Worm (Caenorhabditis elegans) whole organism, young adult: ENCODE data around the gene dhhc-14.
A peak's percentile ranks its signal among the peaks of the same experiment; 100 is the strongest.

ENCODE experiments used
- C06A6.2 ChIP-seq: fragments of 200-800 bp; sonication (Bioruptor generic); conservative IDR thresholded peaks from 2 replicates; pipeline ENCODE4 v1.3.6; 2022; ENCODE audit warnings: missing genetic modification characterization, missing compliant biosample characterization
- F10E7.11 ChIP-seq: sonication (generic microtip); optimal IDR thresholded peaks from 2 replicates; lab custom pipeline; 2017; ENCODE audit warnings: mild to moderate bottlenecking, missing genetic modification characterization, moderate library complexity, missing compliant biosample characterization
- K11D2.4 ChIP-seq: fragments of 200-800 bp; sonication (Bioruptor generic); IDR thresholded peaks from 2 replicates; pipeline ENCODE4 v1.3.6; 2022; ENCODE audit warnings: missing genetic modification reagents, missing genetic modification characterization, missing compliant biosample characterization
- K12H6.12 ChIP-seq: fragments of 200-800 bp; sonication (Bioruptor generic); optimal IDR thresholded peaks from 2 replicates; lab custom pipeline; 2018; ENCODE audit warnings: mild to moderate bottlenecking, missing genetic modification characterization, missing compliant biosample characterization
- T07F8.4 ChIP-seq: sonication (generic microtip); optimal IDR thresholded peaks from 2 replicates; lab custom pipeline; 2016; ENCODE audit warnings: mild to moderate bottlenecking, missing genetic modification characterization, moderate library complexity, missing compliant biosample characterization
- Y95B8A.8 ChIP-seq: fragments of 200-800 bp; sonication (Bioruptor generic); IDR thresholded peaks from 2 replicates; pipeline ENCODE4 v1.3.6; 2022; ENCODE audit warnings: missing genetic modification reagents, missing genetic modification characterization, missing compliant biosample characterization
- ZK185.1 ChIP-seq: sonication (generic microtip); optimal IDR thresholded peaks from 2 replicates; lab custom pipeline; 2016; ENCODE audit warnings: mild to moderate bottlenecking, missing genetic modification characterization, missing compliant biosample characterization; ENCODE audit not compliant: poor library complexity, severe bottlenecking
- atf-7 ChIP-seq: sonication (generic microtip); optimal IDR thresholded peaks from 2 replicates; lab custom pipeline; 2017; ENCODE audit warnings: mild to moderate bottlenecking, missing genetic modification characterization, missing compliant biosample characterization
- attf-3 ChIP-seq: fragments of 200-800 bp; sonication (Bioruptor generic); conservative IDR thresholded peaks from 2 replicates; pipeline ENCODE4 v1.3.6; 2022; ENCODE audit warnings: missing genetic modification reagents, missing genetic modification characterization, missing compliant biosample characterization
- bed-2 ChIP-seq: fragments of 200-800 bp; sonication (Bioruptor generic); IDR thresholded peaks from 2 replicates; pipeline ENCODE4 v1.3.6; 2022; ENCODE audit warnings: missing genetic modification reagents, missing genetic modification characterization, missing compliant biosample characterization
- ccch-3 ChIP-seq: fragments of 200-800 bp; sonication (Bioruptor generic); optimal IDR thresholded peaks from 2 replicates; lab custom pipeline; 2018; ENCODE audit warnings: mild to moderate bottlenecking, missing genetic modification characterization, missing compliant biosample characterization
- ceh-27 ChIP-seq: fragments of 200-800 bp; sonication (Bioruptor generic); optimal IDR thresholded peaks from 2 replicates; lab custom pipeline; 2018; ENCODE audit warnings: mild to moderate bottlenecking, missing genetic modification characterization, moderate library complexity, missing compliant biosample characterization
- ceh-79 ChIP-seq: sonication (generic microtip); optimal IDR thresholded peaks from 2 replicates; lab custom pipeline; 2017; ENCODE audit warnings: mild to moderate bottlenecking, missing genetic modification characterization, missing compliant biosample characterization
- efl-1 ChIP-seq: fragments of 150-350 bp; optimal IDR thresholded peaks from 2 replicates; lab custom pipeline; 2014; ENCODE audit warnings: missing biosample characterization, missing genetic modification reagents, missing genetic modification characterization
- ets-4 ChIP-seq: fragments of 200-800 bp; sonication (Bioruptor generic); optimal IDR thresholded peaks from 2 replicates; lab custom pipeline; 2018; ENCODE audit warnings: mild to moderate bottlenecking, missing genetic modification characterization, missing compliant biosample characterization
- him-1 ChIP-seq: sonication (generic microtip); optimal IDR thresholded peaks from 2 replicates; lab custom pipeline; 2016; ENCODE audit warnings: missing genotype, missing genetic modification reagents, missing genetic modification characterization, missing compliant biosample characterization
- hlh-12 ChIP-seq: sonication (generic microtip); optimal IDR thresholded peaks from 2 replicates; lab custom pipeline; 2016; ENCODE audit warnings: missing genetic modification characterization, missing compliant biosample characterization
- hlh-26 ChIP-seq: fragments of 200-800 bp; sonication (Bioruptor generic); conservative IDR thresholded peaks from 2 replicates; pipeline ENCODE4 v1.3.6; 2022; ENCODE audit warnings: missing genetic modification reagents, missing genetic modification characterization, missing compliant biosample characterization
- hmg-1.2 ChIP-seq: fragments of 200-800 bp; sonication (Bioruptor generic); IDR thresholded peaks from 2 replicates; pipeline ENCODE4 v1.3.6; 2022; ENCODE audit warnings: missing genetic modification reagents, missing genetic modification characterization, missing compliant biosample characterization
- let-607 ChIP-seq, 2 experiments: fragments of 200-800 bp in 1 of 2; sonication (Bioruptor generic) in 1 of 2; sonication (generic microtip) in 1 of 2; optimal IDR thresholded peaks; 2 replicates each; lab custom pipeline; 2016 to 2018; ENCODE audit warnings: mild to moderate bottlenecking in 2 of 2, missing compliant biosample characterization in 2 of 2, missing genetic modification characterization in 2 of 2, moderate library complexity in 2 of 2, missing genotype in 1 of 2
- lin-40 ChIP-seq: sonication (generic microtip); optimal IDR thresholded peaks from 2 replicates; lab custom pipeline; 2016; ENCODE audit warnings: missing genetic modification characterization, mild to moderate bottlenecking, missing compliant biosample characterization, missing genotype, missing genetic modification reagents
- lir-1 ChIP-seq: fragments of 200-800 bp; sonication (Bioruptor generic); conservative IDR thresholded peaks from 2 replicates; pipeline ENCODE4 v1.3.6; 2022; ENCODE audit warnings: missing genetic modification reagents, missing genetic modification characterization, missing compliant biosample characterization
- lsl-1 ChIP-seq: fragments of 200-800 bp; sonication (Bioruptor generic); optimal IDR thresholded peaks from 2 replicates; lab custom pipeline; 2018; ENCODE audit warnings: mild to moderate bottlenecking, missing genetic modification characterization, moderate library complexity, missing compliant biosample characterization
- lsy-27 ChIP-seq: sonication (generic microtip); optimal IDR thresholded peaks from 2 replicates; lab custom pipeline; 2017; ENCODE audit warnings: missing genetic modification characterization, mild to moderate bottlenecking, missing compliant biosample characterization, antibody characterized with exemption, missing genotype, borderline replicate concordance; ENCODE audit not compliant: insufficient read depth
- madf-8 ChIP-seq: fragments of 200-800 bp; sonication (Bioruptor generic); conservative IDR thresholded peaks from 2 replicates; pipeline ENCODE4 v1.3.6; 2022; ENCODE audit warnings: missing genetic modification reagents, missing genetic modification characterization, missing compliant biosample characterization
- nfyb-1 ChIP-seq: fragments of 200-800 bp; sonication (Bioruptor generic); IDR thresholded peaks from 2 replicates; pipeline ENCODE4 v1.3.6; 2022; ENCODE audit warnings: missing genetic modification reagents, missing genetic modification characterization, missing compliant biosample characterization
- nhr-179 ChIP-seq: sonication (generic microtip); optimal IDR thresholded peaks from 2 replicates; lab custom pipeline; 2016; ENCODE audit warnings: mild to moderate bottlenecking, missing genetic modification characterization, missing compliant biosample characterization
- nhr-80 ChIP-seq: sonication (generic microtip); optimal IDR thresholded peaks from 2 replicates; lab custom pipeline; 2016; ENCODE audit warnings: missing genetic modification characterization, missing compliant biosample characterization
- nhr-90 ChIP-seq: sonication (generic microtip); optimal IDR thresholded peaks from 2 replicates; lab custom pipeline; 2016; ENCODE audit warnings: missing genotype, mild to moderate bottlenecking, missing genetic modification characterization, missing compliant biosample characterization
- pha-4 ChIP-seq: fragments of 150-350 bp; sonication (generic microtip); optimal IDR thresholded peaks from 2 replicates; lab custom pipeline; 2014; ENCODE audit warnings: missing biosample characterization, missing genetic modification reagents, missing genetic modification characterization
- rpc-1 ChIP-seq, 2 experiments: fragments of 150-350 bp in 1 of 2; sonication (generic microtip) in 1 of 2; optimal IDR thresholded peaks; 2 replicates each; lab custom pipeline; 2014 to 2018; ENCODE audit warnings: missing biosample characterization in 1 of 2, missing genetic modification characterization in 1 of 2, missing genetic modification reagents in 1 of 2, missing genotype in 1 of 2
- tbp1 ChIP-seq: fragments of 200-800 bp; sonication (Bioruptor generic); optimal IDR thresholded peaks from 2 replicates; lab custom pipeline; 2018; ENCODE audit warnings: mild to moderate bottlenecking, missing genetic modification characterization, missing compliant biosample characterization
- tlf-1 ChIP-seq: fragments of 200-800 bp; sonication (Bioruptor generic); optimal IDR thresholded peaks from 2 replicates; lab custom pipeline; 2018; ENCODE audit warnings: mild to moderate bottlenecking, missing genetic modification characterization, missing compliant biosample characterization
- unc-62 ChIP-seq: fragments of 150-350 bp; optimal IDR thresholded peaks from 2 replicates; lab custom pipeline; 2014; ENCODE audit warnings: missing biosample characterization, missing genetic modification reagents, missing genetic modification characterization
- zim-3 ChIP-seq: sonication (generic microtip); optimal IDR thresholded peaks from 2 replicates; lab custom pipeline; 2017; ENCODE audit warnings: mild to moderate bottlenecking, missing genetic modification characterization, moderate library complexity, missing compliant biosample characterization
- ztf-26 ChIP-seq: sonication (generic microtip); optimal IDR thresholded peaks from 2 replicates; lab custom pipeline; 2017; ENCODE audit warnings: missing genetic modification characterization, missing compliant biosample characterization
- ztf-28 ChIP-seq: fragments of 200-800 bp; sonication (Bioruptor generic); IDR thresholded peaks from 2 replicates; pipeline ENCODE4 v1.3.6; 2022; ENCODE audit warnings: missing genetic modification reagents, missing genetic modification characterization, missing compliant biosample characterization
- ztf-3 ChIP-seq: fragments of 200-800 bp; sonication (Bioruptor generic); optimal IDR thresholded peaks from 2 replicates; lab custom pipeline; 2018; ENCODE audit warnings: mild to moderate bottlenecking, missing genetic modification characterization, missing compliant biosample characterization

dhhc-14 gene

DNA sequence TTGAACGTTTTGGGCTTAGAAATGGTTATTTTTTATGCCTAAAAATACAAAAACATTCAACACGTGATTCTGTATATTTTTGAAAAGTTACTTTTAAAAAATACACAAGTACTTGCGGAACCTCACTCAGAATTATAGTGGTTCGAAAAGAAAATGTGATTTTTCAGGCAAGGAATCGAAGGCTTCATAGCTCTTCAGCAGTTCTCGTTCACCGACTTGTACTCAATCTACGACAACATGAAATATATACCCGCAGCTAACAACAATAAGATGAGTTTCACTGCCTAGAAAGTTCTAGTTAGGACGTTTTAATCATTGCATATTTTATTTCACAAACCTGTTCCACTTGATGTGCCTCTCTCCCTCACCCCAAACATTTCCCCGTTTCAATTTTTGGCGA, 10.5 kb downstream of the dhhc-14 start:
- no peak for TF ChIP-seq bed-2
- TF ChIP-seq lin-40 (tag; lab: Kevin White, UChicago): no peak

DNA sequence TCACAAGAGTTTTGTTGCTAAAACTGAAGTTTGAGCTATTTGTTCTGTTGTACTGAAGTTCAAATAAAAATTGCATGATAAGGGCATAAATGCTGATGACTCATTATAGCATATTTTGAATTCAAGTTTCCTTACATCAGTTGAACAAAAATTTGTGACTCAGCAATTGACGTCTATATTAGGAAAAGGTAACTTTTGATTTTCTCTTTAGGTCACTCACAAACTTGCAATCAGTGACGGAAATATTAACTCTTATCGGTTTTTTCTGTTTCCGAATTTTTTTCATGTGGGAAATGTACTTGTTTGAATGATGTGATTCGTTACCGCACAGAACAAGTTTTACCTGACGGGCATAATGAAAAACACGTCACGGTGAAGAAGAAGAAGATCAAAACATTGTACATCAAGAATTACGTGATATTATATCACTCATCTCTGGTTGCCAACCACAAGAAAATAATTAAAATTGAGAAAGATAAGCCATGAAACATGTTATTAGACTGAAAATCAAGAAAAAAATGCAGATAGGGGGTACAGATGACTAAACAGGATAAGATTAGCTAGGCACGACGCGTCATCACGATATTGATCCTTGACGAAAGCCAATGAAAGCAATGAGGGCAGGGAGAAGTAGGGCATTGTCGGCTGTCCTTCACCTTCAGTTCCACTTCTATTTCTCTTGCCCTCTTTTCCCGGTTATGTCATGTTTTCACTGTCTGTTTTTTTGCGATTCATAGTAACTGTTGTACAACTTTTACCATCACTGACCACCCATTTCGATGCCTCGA, 11.8 kb downstream of the dhhc-14 start:
- TF ChIP-seq lsl-1 (GFP tag; lab: Kevin White, UChicago) (no peak), nhr-80 (tag; lab: Kevin White, UChicago) (peak; percentile 60), lir-1 (GFP tag; lab: Robert Waterston, UW) (no peak), lsy-27 (tag; lab: Kevin White, UChicago) (no peak), ztf-3 (GFP tag; lab: Kevin White, UChicago) (no peak), ceh-27 (no peak), efl-1 (GFP tag; lab: Kevin White, UChicago) (no peak)

DNA sequence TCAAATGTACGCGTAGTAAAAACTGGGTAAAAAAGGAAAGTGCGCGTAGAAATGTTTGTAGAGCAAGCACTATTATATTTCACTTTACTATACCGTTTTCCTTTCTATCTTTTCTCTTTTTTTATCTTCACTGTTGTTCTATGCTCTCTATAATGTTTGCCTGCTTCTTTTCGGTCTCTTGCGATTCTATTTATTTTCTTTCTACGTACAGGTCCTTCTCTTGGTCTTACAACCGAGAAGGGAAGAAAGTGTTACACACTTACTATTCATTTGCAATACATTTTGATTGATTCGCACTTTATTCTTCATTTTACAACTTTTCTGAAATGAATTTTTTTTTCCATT, 12.3 kb downstream of the dhhc-14 start:
- TF ChIP-seq zim-3 (tag; lab: Kevin White, UChicago) (no peak), C06A6.2 (GFP tag; lab: Robert Waterston, UW) (no peak)

DNA sequence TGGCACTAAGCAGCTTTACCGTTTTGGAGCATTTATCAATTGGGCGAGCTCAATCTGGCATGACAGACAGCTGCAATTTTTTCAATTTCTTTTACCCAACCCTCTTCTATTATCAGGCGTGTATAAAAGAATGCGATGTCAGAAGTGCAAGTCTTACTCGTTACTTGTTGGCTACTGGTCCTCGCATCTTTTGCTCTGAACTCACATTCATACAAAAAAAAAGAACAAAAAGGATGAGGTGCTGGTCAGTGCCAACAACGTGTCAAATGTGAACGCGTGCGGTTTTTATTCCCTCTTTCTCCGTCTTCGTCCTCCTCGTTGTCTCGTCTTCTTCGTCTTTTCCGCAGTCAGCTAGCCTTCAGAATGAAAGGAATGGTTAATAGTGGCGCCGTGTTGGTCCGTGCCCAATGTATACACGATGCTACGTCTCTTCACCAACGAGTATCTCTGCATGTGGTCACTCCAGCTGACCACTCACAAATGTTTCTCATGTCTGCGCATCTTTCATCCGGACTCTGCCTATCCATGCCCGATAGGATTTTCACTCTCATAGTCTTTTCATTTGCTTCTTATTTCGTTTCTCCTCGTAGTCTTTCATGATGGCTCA, 13.8 kb downstream of the dhhc-14 start:
- TF ChIP-seq nfyb-1 (GFP tag; lab: Robert Waterston, UW): 0 out of 2 replicates have a peak, but pooled peaks have one; percentile 42
- no peak for TF ChIP-seq ztf-3 (GFP tag; lab: Kevin White, UChicago)
- TF ChIP-seq, all 124 proteins: peak for 1

DNA sequence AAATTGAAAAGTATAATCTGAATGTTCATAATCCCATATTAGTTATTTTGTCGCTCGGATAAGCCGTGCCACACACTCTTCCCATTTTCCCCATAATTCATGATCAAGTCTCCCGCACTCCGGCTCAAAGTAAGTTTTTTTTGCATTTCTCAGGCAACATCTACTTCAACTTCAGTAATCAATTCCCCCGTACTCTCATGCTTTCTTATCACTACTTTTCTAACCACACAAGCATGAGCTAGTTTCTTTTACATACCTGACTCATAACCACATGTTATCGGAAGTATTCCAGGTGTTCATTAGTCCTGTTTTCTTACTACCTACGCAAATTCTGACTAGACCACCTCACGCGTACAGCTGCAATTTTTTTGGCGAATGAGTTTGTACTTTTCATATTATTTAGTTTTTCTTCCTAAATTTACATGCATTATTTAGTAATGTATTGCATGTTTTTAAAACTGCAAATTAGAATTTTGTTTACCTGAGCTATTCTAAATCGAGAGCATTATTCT, 14.5 kb downstream of the dhhc-14 start:
- TF ChIP-seq hlh-26 (GFP tag; lab: Robert Waterston, UW): no peak
- no peak for TF ChIP-seq nhr-90 (tag; lab: Kevin White, UChicago)
- TF ChIP-seq ceh-79 (tag; lab: Kevin White, UChicago): no peak
- no peak for TF ChIP-seq K12H6.12 (tag; lab: Kevin White, UChicago)
- TF ChIP-seq attf-3 (GFP tag; lab: Robert Waterston, UW): no peak
- TF ChIP-seq F10E7.11 (tag; lab: Kevin White, UChicago): no peak
- TF ChIP-seq rpc-1 (optimal IDR thresholded peaks at IDR 0.05; lab: Kevin White, UChicago): no peak
- no peak for TF ChIP-seq rpc-1 (tag; optimal IDR thresholded peaks at IDR 0.05; lab: Kevin White, UChicago)
- no peak for TF ChIP-seq ztf-28 (GFP tag; lab: Robert Waterston, UW)
- TF ChIP-seq him-1 (tag; lab: Kevin White, UChicago): no peak
- no peak for TF ChIP-seq hlh-12
- TF ChIP-seq ccch-3: no peak
- TF ChIP-seq madf-8 (GFP tag; lab: Robert Waterston, UW): no peak
- TF ChIP-seq nhr-80 (tag; lab: Kevin White, UChicago): no peak
- no peak for TF ChIP-seq nhr-179 (tag; lab: Kevin White, UChicago)
- no peak for TF ChIP-seq unc-62
- no peak for TF ChIP-seq tlf-1 (GFP tag; lab: Kevin White, UChicago)
- no peak for TF ChIP-seq hmg-1.2

DNA sequence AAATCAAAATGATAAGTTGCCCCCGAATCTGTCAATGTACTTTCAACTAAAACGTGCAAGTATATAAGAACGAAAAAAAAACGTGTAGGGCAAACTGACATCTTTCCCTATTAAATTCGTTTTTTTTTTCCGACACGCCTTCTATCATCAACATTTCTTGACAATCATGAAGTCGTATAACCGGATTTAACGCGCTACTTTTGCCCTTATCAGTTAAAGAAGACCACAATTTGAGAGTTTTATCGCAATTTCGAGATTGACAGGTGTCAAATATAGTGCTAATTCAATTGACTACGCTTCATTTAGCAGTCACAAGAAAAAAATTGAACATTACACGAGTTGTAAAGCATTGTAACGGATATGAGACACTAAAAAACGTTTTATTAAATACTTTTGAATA, 15.1 kb downstream of the dhhc-14 start:
- TF ChIP-seq ZK185.1 (tag; lab: Kevin White, UChicago): no peak
- no peak for TF ChIP-seq ztf-26 (tag; lab: Kevin White, UChicago)
- no peak for TF ChIP-seq T07F8.4 (tag; lab: Kevin White, UChicago)
- TF ChIP-seq nhr-80 (tag; lab: Kevin White, UChicago): peak; percentile 79
- TF ChIP-seq K11D2.4: no peak
- peak; percentile 24 for TF ChIP-seq atf-7 (tag; lab: Kevin White, UChicago)
- peak; percentile 45 to 55 for TF ChIP-seq let-607 (tag; optimal IDR thresholded peaks at IDR 0.05; lab: Kevin White, UChicago)
- peak; percentile 89 for TF ChIP-seq unc-62
- TF ChIP-seq tbp1 (GFP tag; lab: Kevin White, UChicago): peak; percentile 20
- no peak for TF ChIP-seq bed-2
- peak; percentile 99 for TF ChIP-seq ets-4 (GFP tag; lab: Kevin White, UChicago)
- no peak for TF ChIP-seq Y95B8A.8 (GFP tag; lab: Robert Waterston, UW)
- TF ChIP-seq pha-4 (tag; lab: Kevin White, UChicago): peak; percentile 12
- no peak for TF ChIP-seq hmg-1.2
